Worm (Caenorhabditis elegans) whole organism, L1 larva: Measurements from ENCODE around the gene tor-1.

ENCODE experiments used
- Y116A8C.19 ChIP-seq: sonication (generic microtip); optimal IDR thresholded peaks from 2 replicates; lab custom pipeline; 2016; ENCODE audit warnings: missing compliant biosample characterization, missing genetic modification characterization, borderline replicate concordance
- ceh-8 ChIP-seq: fragments of 200-800 bp; sonication (Bioruptor generic); optimal IDR thresholded peaks from 2 replicates; lab custom pipeline; 2018; ENCODE audit warnings: mild to moderate bottlenecking, missing genetic modification characterization, moderate library complexity, missing compliant biosample characterization
- ceh-90 ChIP-seq: sonication (generic microtip); optimal IDR thresholded peaks from 2 replicates; lab custom pipeline; 2016; ENCODE audit warnings: missing genetic modification characterization, missing compliant biosample characterization
- dsc-1 ChIP-seq: sonication (generic microtip); optimal IDR thresholded peaks from 2 replicates; lab custom pipeline; 2016; ENCODE audit warnings: mild to moderate bottlenecking, missing genetic modification characterization, missing compliant biosample characterization
- efl-1 ChIP-seq, 4 experiments: fragments of 150-350 bp; optimal IDR thresholded peaks in 3 of 4; peaks in 1 of 4; 1 replicate in 1 of 4; 2 replicates in 3 of 4; lab custom pipeline; 2014; ENCODE audit warnings: missing biosample characterization in 2 of 4, missing genetic modification characterization in 2 of 4, missing genetic modification reagents in 2 of 4
- elt-2 ChIP-seq: sonication (generic microtip); optimal IDR thresholded peaks from 2 replicates; lab custom pipeline; 2016; ENCODE audit warnings: missing genetic modification characterization, mild to moderate bottlenecking, inconsistent platforms, missing compliant biosample characterization, missing genetic modification reagents
- elt-3 ChIP-seq, 6 experiments: fragments of 150-350 bp in 1 of 6; sonication (generic microtip); optimal IDR thresholded peaks; 2 replicates each; lab custom pipeline; 2017 to 2018; ENCODE audit warnings: missing biosample characterization in 6 of 6, missing genetic modification characterization in 6 of 6, inconsistent platforms in 1 of 6
- fkh-10 ChIP-seq: sonication (generic microtip); optimal IDR thresholded peaks from 2 replicates; lab custom pipeline; 2017; ENCODE audit warnings: missing biosample characterization, missing genetic modification reagents, missing genetic modification characterization
- fkh-4 ChIP-seq: sonication (generic microtip); optimal IDR thresholded peaks from 2 replicates; lab custom pipeline; 2016; ENCODE audit warnings: missing compliant biosample characterization, missing genetic modification characterization, borderline replicate concordance
- fkh-8 ChIP-seq: sonication (generic microtip); optimal IDR thresholded peaks from 2 replicates; lab custom pipeline; 2016; ENCODE audit warnings: mild to moderate bottlenecking, missing genetic modification characterization, missing compliant biosample characterization
- fos-1 ChIP-seq: fragments of 150-350 bp; optimal IDR thresholded peaks from 2 replicates; lab custom pipeline; 2014; ENCODE audit warnings: missing biosample characterization, missing genetic modification characterization
- grh-1 ChIP-seq: fragments of 200-800 bp; sonication (Bioruptor generic); IDR thresholded peaks from 2 replicates; pipeline ENCODE4 v1.3.6; 2022; ENCODE audit warnings: missing genetic modification reagents, missing genetic modification characterization, missing compliant biosample characterization
- hlh-17 ChIP-seq: fragments of 200-800 bp; sonication (Bioruptor generic); optimal IDR thresholded peaks from 2 replicates; lab custom pipeline; 2018; ENCODE audit warnings: missing genetic modification characterization, mild to moderate bottlenecking, missing compliant biosample characterization, moderate library complexity, borderline replicate concordance
- hlh-4 ChIP-seq: sonication (generic microtip); optimal IDR thresholded peaks from 2 replicates; lab custom pipeline; 2016; ENCODE audit warnings: mild to moderate bottlenecking, missing genetic modification characterization, missing compliant biosample characterization
- hpl-2 ChIP-seq: fragments of 150-350 bp; optimal IDR thresholded peaks from 2 replicates; lab custom pipeline; 2014; ENCODE audit warnings: missing biosample characterization, missing genetic modification reagents, missing genetic modification characterization
- lin-15B ChIP-seq: fragments of 150-350 bp; sonication (generic microtip); optimal IDR thresholded peaks from 3 replicates; lab custom pipeline; 2014; ENCODE audit warnings: missing biosample characterization, missing genetic modification characterization
- lir-3 ChIP-seq: sonication (generic microtip); optimal IDR thresholded peaks from 2 replicates; lab custom pipeline; 2016; ENCODE audit warnings: mild to moderate bottlenecking, missing genetic modification characterization, moderate library complexity, missing compliant biosample characterization; ENCODE audit not compliant: poor library complexity
- lsy-2 ChIP-seq, 2 experiments: fragments of 150-350 bp; optimal IDR thresholded peaks; 2 replicates each; lab custom pipeline; 2014; ENCODE audit warnings: missing biosample characterization in 2 of 2, missing genetic modification characterization in 2 of 2
- mdl-1 ChIP-seq, 2 experiments: fragments of 150-350 bp; optimal IDR thresholded peaks; 2 replicates each; lab custom pipeline; 2014 to 2017; ENCODE audit warnings: missing biosample characterization in 2 of 2, missing genetic modification characterization in 2 of 2, inconsistent platforms in 1 of 2
- nhr-12 ChIP-seq: sonication (generic microtip); optimal IDR thresholded peaks from 2 replicates; lab custom pipeline; 2017; ENCODE audit warnings: missing biosample characterization, missing genetic modification characterization
- nhr-19 ChIP-seq: fragments of 200-800 bp; sonication (Bioruptor generic); conservative IDR thresholded peaks from 2 replicates; pipeline ENCODE4 v1.3.6; 2022; ENCODE audit warnings: missing genetic modification characterization, missing compliant biosample characterization
- nhr-77 ChIP-seq: fragments of 150-350 bp; optimal IDR thresholded peaks from 2 replicates; lab custom pipeline; 2014; ENCODE audit warnings: missing biosample characterization, missing genetic modification characterization
- nhr-90 ChIP-seq: sonication (generic microtip); optimal IDR thresholded peaks from 2 replicates; lab custom pipeline; 2016; ENCODE audit warnings: mild to moderate bottlenecking, missing genetic modification characterization, missing compliant biosample characterization; ENCODE audit not compliant: poor library complexity
- rnt-1 ChIP-seq: sonication (generic microtip); optimal IDR thresholded peaks from 2 replicates; lab custom pipeline; 2016; ENCODE audit warnings: mild to moderate bottlenecking, missing genetic modification characterization, moderate library complexity, missing compliant biosample characterization
- snpc-4 ChIP-seq: fragments of 150-350 bp; optimal IDR thresholded peaks from 2 replicates; lab custom pipeline; 2014; ENCODE audit warnings: missing biosample characterization, missing genetic modification characterization
- snu-23 ChIP-seq: sonication (generic microtip); optimal IDR thresholded peaks from 2 replicates; lab custom pipeline; 2016; ENCODE audit warnings: missing genetic modification characterization, missing compliant biosample characterization
- sox-4 ChIP-seq: sonication (generic microtip); optimal IDR thresholded peaks from 2 replicates; lab custom pipeline; 2016; ENCODE audit warnings: missing genetic modification characterization, missing compliant biosample characterization
- unc-86 ChIP-seq: sonication (generic microtip); optimal IDR thresholded peaks from 2 replicates; lab custom pipeline; 2016; ENCODE audit warnings: missing genetic modification characterization, missing compliant biosample characterization
- unc-98 ChIP-seq: fragments of 200-800 bp; sonication (Bioruptor generic); IDR thresholded peaks from 2 replicates; pipeline ENCODE4 v1.3.6; 2022; ENCODE audit warnings: missing genetic modification characterization, missing compliant biosample characterization
- xbp-1 ChIP-seq: sonication (generic microtip); optimal IDR thresholded peaks from 2 replicates; lab custom pipeline; 2016; ENCODE audit warnings: missing genetic modification characterization, missing compliant biosample characterization
- zag-1 ChIP-seq: fragments of 150-350 bp; optimal IDR thresholded peaks from 2 replicates; lab custom pipeline; 2014; ENCODE audit warnings: missing biosample characterization, missing genetic modification characterization
- zip-4 ChIP-seq: fragments of 200-800 bp; sonication (Bioruptor generic); optimal IDR thresholded peaks from 2 replicates; lab custom pipeline; 2018; ENCODE audit warnings: mild to moderate bottlenecking, missing genetic modification characterization, moderate library complexity, missing compliant biosample characterization
- ztf-4 ChIP-seq: fragments of 150-350 bp; optimal IDR thresholded peaks from 2 replicates; lab custom pipeline; 2014; ENCODE audit warnings: missing biosample characterization, missing genetic modification characterization

tor-1 gene

DNA sequence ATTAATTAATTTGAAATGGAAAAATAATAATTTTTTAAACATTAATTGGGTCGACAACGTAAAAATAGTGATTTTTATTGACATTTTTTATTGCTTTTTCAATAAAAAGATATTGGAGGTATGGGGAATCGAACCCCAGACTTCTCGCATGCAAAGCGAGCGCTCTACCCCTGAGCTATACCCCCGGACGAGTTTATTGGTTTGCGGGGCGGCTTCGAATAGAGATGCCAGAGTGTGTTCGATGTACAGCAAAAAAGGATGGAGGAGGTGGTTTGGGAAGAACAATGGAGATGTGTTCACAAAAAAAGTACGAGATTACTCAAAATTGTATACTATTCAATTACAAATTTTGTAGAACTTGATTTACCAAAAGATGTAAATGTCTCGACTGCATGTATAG lies 28.1 kb upstream of the tor-1 start (continued):
- TF ChIP-seq nhr-19 (GFP tag; lab: Robert Waterston, UW) (peak; percentile 42), elt-3 (tag; optimal IDR thresholded peaks at IDR 0.05; lab: Kevin White, UChicago) (no peak), nhr-77 (tag; lab: Kevin White, UChicago) (peak; percentile 33)

DNA sequence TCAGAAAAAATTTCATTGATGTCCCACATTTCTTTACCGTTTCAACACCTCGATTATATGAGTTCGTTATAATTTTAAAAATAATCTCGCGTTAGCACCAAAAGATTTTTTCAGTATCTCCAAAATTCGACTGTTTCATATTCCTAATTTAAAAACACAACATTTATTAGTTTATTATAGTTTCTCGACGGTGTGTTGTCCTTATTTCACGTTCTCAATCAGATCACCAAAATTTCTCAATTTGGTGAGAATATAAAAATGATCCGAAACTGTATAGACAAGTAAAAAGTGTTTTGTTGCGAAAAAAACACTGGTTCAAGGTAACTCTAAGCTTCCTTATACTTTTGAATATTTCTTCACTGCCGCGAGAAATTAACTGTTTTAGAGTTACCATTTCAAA lies 23.1 kb upstream of the tor-1 start:
- TF ChIP-seq ztf-4 (tag; lab: Kevin White, UChicago): no peak
- TF ChIP-seq elt-2 (tag; lab: Kevin White, UChicago): no peak
- no peak for TF ChIP-seq snu-23 (GFP tag; lab: Kevin White, UChicago)
- no peak for TF ChIP-seq sox-4 (tag; lab: Kevin White, UChicago)
- no peak for TF ChIP-seq hlh-17
- no peak for TF ChIP-seq ceh-90 (tag; lab: Kevin White, UChicago)
- TF ChIP-seq zip-4 (GFP tag; lab: Kevin White, UChicago): no peak
- TF ChIP-seq xbp-1 (tag; lab: Kevin White, UChicago): no peak
- no peak for TF ChIP-seq lin-15B
- TF ChIP-seq mdl-1 (tag; optimal IDR thresholded peaks at IDR 0.05; lab: Kevin White, UChicago): no peak
- TF ChIP-seq nhr-12 (tag; lab: Kevin White, UChicago): no peak
- no peak for TF ChIP-seq snpc-4
- TF ChIP-seq Y116A8C.19: no peak
- no peak for TF ChIP-seq lsy-2 (tag; optimal IDR thresholded peaks at IDR 0.05; lab: Kevin White, UChicago)
- TF ChIP-seq lir-3: no peak

DNA sequence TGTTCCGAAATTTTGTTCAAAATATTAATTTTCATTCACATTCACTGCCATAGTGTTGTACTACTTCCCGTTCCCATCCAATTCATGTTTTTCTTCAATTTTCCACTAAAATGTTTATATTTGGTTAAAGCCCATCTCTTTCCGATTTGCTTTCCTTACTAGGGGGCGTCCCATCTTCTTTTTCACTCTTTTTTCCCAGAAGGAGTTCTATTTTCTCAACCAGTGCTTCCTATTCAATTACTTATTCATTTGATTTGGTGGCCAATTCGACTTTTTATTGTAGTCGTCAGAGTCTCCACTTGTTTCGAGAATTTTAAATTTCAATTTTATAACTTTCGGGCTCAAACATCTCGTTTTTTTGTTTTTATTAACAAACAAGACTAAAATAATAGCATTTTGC lies 16.2 kb upstream of the tor-1 start:
- no peak for TF ChIP-seq unc-98 (GFP tag; lab: Robert Waterston, UW)
- TF ChIP-seq fkh-10: peak; percentile 92
- no peak for TF ChIP-seq ceh-8 (GFP tag; lab: Kevin White, UChicago)
- TF ChIP-seq hlh-4 (tag; lab: Kevin White, UChicago): no peak
- TF ChIP-seq efl-1 (optimal IDR thresholded peaks at IDR 0.05; lab: Kevin White, UChicago): no peak
- TF ChIP-seq efl-1 (GFP tag; optimal IDR thresholded peaks at IDR 0.05 in 1 of 2; lab: Kevin White, UChicago): peak in 1 of 2 experiments; percentile 22
- TF ChIP-seq, all 84 proteins: peak for 2

DNA sequence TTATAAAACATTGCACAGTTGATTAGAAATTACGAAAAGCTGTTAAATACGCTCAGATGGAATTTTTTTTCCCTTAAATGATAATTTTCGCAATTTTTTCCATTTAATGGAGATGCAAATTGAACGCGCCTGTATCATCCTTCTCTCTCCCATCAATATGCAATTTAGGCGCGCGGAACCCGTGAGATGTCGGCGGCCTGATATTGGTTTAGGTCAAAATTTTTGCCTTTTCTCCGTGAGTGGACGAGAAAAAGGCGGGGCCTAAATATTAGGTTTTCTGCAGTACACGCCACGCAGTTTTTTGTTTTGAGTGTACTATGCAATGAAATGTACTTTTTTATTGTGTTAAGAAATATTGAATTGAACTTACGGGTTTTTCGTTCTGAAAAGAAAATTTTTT lies 4.3 kb upstream of the tor-1 start:
- TF ChIP-seq fos-1 (tag; lab: Kevin White, UChicago): no peak
- peak; percentile 4 for TF ChIP-seq nhr-90 (tag; lab: Kevin White, UChicago)
- TF ChIP-seq efl-1 (optimal IDR thresholded peaks at IDR 0.05; lab: Kevin White, UChicago): no peak
- peak in 1 of 2 experiments; percentile 40 for TF ChIP-seq efl-1 (GFP tag; optimal IDR thresholded peaks at IDR 0.05 in 1 of 2; lab: Kevin White, UChicago)
- no peak for TF ChIP-seq hpl-2 (GFP tag; lab: Kevin White, UChicago)
- TF ChIP-seq snpc-4: peak; percentile 82
- TF ChIP-seq, all 84 proteins: peak for 3

DNA sequence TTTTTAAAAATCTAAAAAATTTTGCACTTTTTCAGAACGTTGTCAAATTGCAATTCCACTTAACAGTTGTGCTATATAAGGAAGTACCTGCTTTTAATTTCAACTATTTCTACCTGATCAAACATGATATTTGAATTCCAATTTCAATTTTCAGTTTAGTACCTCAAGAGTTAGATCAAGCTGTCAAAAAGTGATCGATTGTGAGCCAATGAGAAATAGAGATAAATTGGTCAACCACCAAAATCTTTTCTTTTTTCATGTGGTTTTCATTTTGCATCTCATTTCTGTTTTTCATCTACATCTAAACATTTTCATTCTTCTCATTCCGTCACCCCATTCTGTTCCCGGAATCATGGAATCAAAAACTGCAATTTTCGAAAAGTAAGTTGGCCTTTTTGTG lies 3.2 kb upstream of the tor-1 start, which contains the start of gene egl-23:
Gene egl-23, plus strand, starts transcription at position 301 of the 400 bp plus-strand sequence.
- TF ChIP-seq zag-1 (tag; lab: Kevin White, UChicago): no peak
- TF ChIP-seq fkh-8 (tag; lab: Kevin White, UChicago): peak; percentile 0
- peak; percentile 79 for TF ChIP-seq dsc-1 (tag; lab: Kevin White, UChicago)
- no peak for TF ChIP-seq rnt-1
- no peak for TF ChIP-seq ceh-90 (tag; lab: Kevin White, UChicago)
- TF ChIP-seq unc-86 (tag; lab: Kevin White, UChicago): no peak
- TF ChIP-seq sox-4 (tag; lab: Kevin White, UChicago): no peak
- TF ChIP-seq hlh-17: no peak
- TF ChIP-seq fkh-4 (tag; lab: Kevin White, UChicago): peak; percentile 20
- no peak for TF ChIP-seq efl-1 (optimal IDR thresholded peaks at IDR 0.05; lab: Kevin White, UChicago)
- TF ChIP-seq efl-1 (GFP tag; optimal IDR thresholded peaks at IDR 0.05 in 1 of 2; lab: Kevin White, UChicago): no peak
- no peak for TF ChIP-seq hpl-2 (GFP tag; lab: Kevin White, UChicago)
- TF ChIP-seq grh-1 (GFP tag; lab: Robert Waterston, UW): no peak
